Worm (Caenorhabditis elegans): Measurements from ENCODE around the gene algn-9.

Gene algn-9

ce11 chrII:10548778-10549671 lies 35.1 kb upstream of the algn-9 start (continued):
- TF ChIP-seq php-3 (GFP tag; IDR thresholded peaks at IDR 0.05) (peak; percentile 43; the same call in 1 of the 2 replicates), dmd-9 (GFP tag; IDR thresholded peaks at IDR 0.05) (0 out of 2 replicates have a peak, but pooled peaks have one; percentile 59), egl-27 (tag; optimal IDR thresholded peaks at IDR 0.05) (no peak), nhr-42 (GFP tag; IDR thresholded peaks at IDR 0.05) (peak; percentile 74), dve-1 (tag; optimal IDR thresholded peaks at IDR 0.05; ENCODE audit: insufficient read depth) (peak; percentile 71), ztf-11 (tag; optimal IDR thresholded peaks at IDR 0.05) (no peak), nhr-41 (GFP tag; IDR thresholded peaks at IDR 0.05) (0 out of 2 replicates have a peak, but pooled peaks have one; percentile 21), hmg-1.1 (GFP tag; IDR thresholded peaks at IDR 0.05) (peak; percentile 88), lin-29 (GFP tag; IDR thresholded peaks at IDR 0.05) (no peak), fos-1 (tag; optimal IDR thresholded peaks at IDR 0.05) (no peak), hif-1 (tag; optimal IDR thresholded peaks at IDR 0.05) (peak; percentile 36 to 92), pqm-1 (tag; optimal IDR thresholded peaks at IDR 0.05) (no peak), lin-1 (GFP tag; IDR thresholded peaks at IDR 0.05) (peak; percentile 11; the same call in 1 of the 2 replicates), pha-4 (GFP tag; IDR thresholded peaks at IDR 0.05) (peak; percentile 77), pha-4 (tag; optimal IDR thresholded peaks at IDR 0.05) (peak; percentile 79), unc-130 (GFP tag; optimal IDR thresholded peaks at IDR 0.05) (peak; percentile 16), mep-1 (tag; optimal IDR thresholded peaks at IDR 0.05) (peak; percentile 89), lin-15B (tag; optimal IDR thresholded peaks at IDR 0.05) (no peak), F49E8.2 (tag; optimal IDR thresholded peaks at IDR 0.05; ENCODE audit: borderline replicate concordance) (no peak), gei-8 (GFP tag; optimal IDR thresholded peaks at IDR 0.05) (no peak), set-16 (GFP tag; IDR thresholded peaks at IDR 0.05) (peak; percentile 96), F37D6.2 (tag; optimal IDR thresholded peaks at IDR 0.05) (peak; percentile 61), jun-1 (tag; optimal IDR thresholded peaks at IDR 0.05) (peak; percentile 38), F44E2.7 (GFP tag; IDR thresholded peaks at IDR 0.05) (no peak), hlh-30 (tag; optimal IDR thresholded peaks at IDR 0.05; ENCODE audit: insufficient read depth) (peak; percentile 96), aha-1 (tag) (peak; percentile 100), egl-43 (GFP tag; IDR thresholded peaks at IDR 0.05) (peak; percentile 91), nhr-77 (tag; optimal IDR thresholded peaks at IDR 0.05) (peak; percentile 49), vab-7 (GFP tag; IDR thresholded peaks at IDR 0.05) (0 out of 2 replicates have a peak, but pooled peaks have one; percentile 20), nhr-102 (tag; optimal IDR thresholded peaks at IDR 0.05) (peak; percentile 32), mes-2 (tag; optimal IDR thresholded peaks at IDR 0.05; ENCODE audit: poor library complexity, severe bottlenecking) (peak; percentile 78), mdt-29 (GFP tag; IDR thresholded peaks at IDR 0.05) (peak; percentile 75), nhr-6 (tag; optimal IDR thresholded peaks at IDR 0.05) (peak; percentile 57), daf-19 (GFP tag; conservative IDR thresholded peaks at IDR 0.05) (0 out of 2 replicates have a peak, but pooled peaks have one; percentile 57), cey-2 (tag; optimal IDR thresholded peaks at IDR 0.05; ENCODE audit: borderline replicate concordance, insufficient read depth) (peak; percentile 69), mdl-1 (tag; optimal IDR thresholded peaks at IDR 0.05) (peak; percentile 89 to 95), dmd-6 (GFP tag; IDR thresholded peaks at IDR 0.05) (peak; percentile 76), lsy-2 (tag; optimal IDR thresholded peaks at IDR 0.05) (peak; percentile 74 to 76), ama-1 (optimal IDR thresholded peaks at IDR 0.05) (peak; percentile 97), ceh-62 (tag; optimal IDR thresholded peaks at IDR 0.05) (no peak), tra-1 (GFP tag; IDR thresholded peaks at IDR 0.05) (peak; percentile 31; the same call in 1 of the 2 replicates), saeg-2 (GFP tag; IDR thresholded peaks at IDR 0.05) (0 out of 2 replicates have a peak, but pooled peaks have one; percentile 28), lir-3 (tag; optimal IDR thresholded peaks at IDR 0.05) (no peak), dpl-1 (GFP tag; optimal IDR thresholded peaks at IDR 0.05) (peak; percentile 48), aly-2 (tag; optimal IDR thresholded peaks at IDR 0.05) (no peak)

All from whole organism, L4 larva.